Worm (Caenorhabditis elegans) whole organism, L4/young adult: ENCODE data around the gene prp-21.

Experiments used
- W03F9.2 ChIP-seq: fragments of 150-350 bp; optimal IDR thresholded peaks from 2 replicates; lab custom pipeline; 2014; ENCODE audit warnings: missing biosample characterization, missing genetic modification characterization
- dao-5 ChIP-seq: sonication (generic microtip); optimal IDR thresholded peaks from 2 replicates; lab custom pipeline; 2016; ENCODE audit warnings: missing genotype, missing genetic modification characterization, moderate library complexity, missing compliant biosample characterization
- him-1 ChIP-seq: sonication (generic microtip); optimal IDR thresholded peaks from 2 replicates; lab custom pipeline; 2016; ENCODE audit warnings: missing genotype, missing genetic modification reagents, missing genetic modification characterization, missing compliant biosample characterization

ce11 chrII:475890-476420 lies 8.7 kb upstream of the prp-21 start, which contains the start of gene nsun-1:
- TF ChIP-seq him-1 (tag; lab: Kevin White, UChicago) (no peak), dao-5 (tag; lab: Kevin White, UChicago) (no peak), W03F9.2 (tag; lab: Kevin White, UChicago) (peak; percentile 35)
